Worm (Caenorhabditis elegans) whole organism, mixed stage, embryonic: ENCODE results near the gene F46E10.18.

ENCODE experiments used
- M03D4.4 ChIP-seq: sonication (generic microtip); optimal IDR thresholded peaks from 2 replicates; lab custom pipeline; 2017; ENCODE audit warnings: mild to moderate bottlenecking, missing genetic modification characterization, missing compliant biosample characterization
- blmp-1 ChIP-seq: fragments of 150-350 bp; optimal IDR thresholded peaks from 2 replicates; lab custom pipeline; 2014; ENCODE audit warnings: missing biosample characterization, missing genetic modification characterization
- ceh-39 ChIP-seq: fragments of 150-350 bp; optimal IDR thresholded peaks from 2 replicates; lab custom pipeline; 2014; ENCODE audit warnings: missing biosample characterization, missing genetic modification characterization
- ceh-43 ChIP-seq: fragments of 200-800 bp; sonication (Bioruptor generic); optimal IDR thresholded peaks from 2 replicates; lab custom pipeline; 2018; ENCODE audit warnings: mild to moderate bottlenecking, missing genetic modification characterization, moderate library complexity, missing compliant biosample characterization
- ceh-83 ChIP-seq: fragments of 200-800 bp; sonication (Bioruptor generic); optimal IDR thresholded peaks from 2 replicates; lab custom pipeline; 2018; ENCODE audit warnings: mild to moderate bottlenecking, missing genetic modification characterization, missing compliant biosample characterization
- ces-1 ChIP-seq: fragments of 150-350 bp; optimal IDR thresholded peaks from 2 replicates; lab custom pipeline; 2014; ENCODE audit warnings: missing biosample characterization, missing genetic modification reagents, missing genetic modification characterization
- cnd-1 ChIP-seq: fragments of 200-800 bp; sonication (Bioruptor generic); optimal IDR thresholded peaks from 2 replicates; lab custom pipeline; 2018; ENCODE audit warnings: mild to moderate bottlenecking, missing genetic modification characterization, missing compliant biosample characterization
- drap-1 ChIP-seq: fragments of 200-800 bp; sonication (Bioruptor generic); optimal IDR thresholded peaks from 3 replicates; lab custom pipeline; 2018; ENCODE audit warnings: mild to moderate bottlenecking, missing genetic modification characterization, missing compliant biosample characterization
- elt-1 ChIP-seq: sonication (generic microtip); optimal IDR thresholded peaks from 2 replicates; lab custom pipeline; 2017; ENCODE audit warnings: missing genetic modification characterization, mild to moderate bottlenecking, missing compliant biosample characterization, antibody characterized with exemption, moderate library complexity, borderline replicate concordance; ENCODE audit not compliant: insufficient read depth
- elt-3 ChIP-seq: fragments of 150-350 bp; optimal IDR thresholded peaks from 2 replicates; lab custom pipeline; 2014; ENCODE audit warnings: missing biosample characterization, missing genetic modification characterization
- flh-1 ChIP-seq: fragments of 200-800 bp; sonication (Bioruptor generic); optimal IDR thresholded peaks from 2 replicates; lab custom pipeline; 2018; ENCODE audit warnings: mild to moderate bottlenecking, missing genetic modification characterization, moderate library complexity, missing compliant biosample characterization
- ham-2 ChIP-seq: fragments of 200-800 bp; sonication (Bioruptor generic); optimal IDR thresholded peaks from 2 replicates; lab custom pipeline; 2018; ENCODE audit warnings: mild to moderate bottlenecking, missing genetic modification characterization, missing compliant biosample characterization
- hlh-1 ChIP-seq: fragments of 150-350 bp; optimal IDR thresholded peaks from 2 replicates; lab custom pipeline; 2014; ENCODE audit warnings: missing biosample characterization, missing genetic modification reagents, missing genetic modification characterization
- lin-32 ChIP-seq: fragments of 200-800 bp; sonication (Bioruptor generic); optimal IDR thresholded peaks from 2 replicates; lab custom pipeline; 2018; ENCODE audit warnings: mild to moderate bottlenecking, missing genetic modification characterization, missing compliant biosample characterization
- lsy-2 ChIP-seq: fragments of 150-350 bp; optimal IDR thresholded peaks from 2 replicates; lab custom pipeline; 2014; ENCODE audit warnings: missing biosample characterization, missing genetic modification characterization
- mab-5 ChIP-seq: fragments of 150-350 bp; optimal IDR thresholded peaks from 2 replicates; lab custom pipeline; 2014; ENCODE audit warnings: missing biosample characterization, missing genetic modification characterization
- mep-1 ChIP-seq: fragments of 150-350 bp; optimal IDR thresholded peaks from 2 replicates; lab custom pipeline; 2017; ENCODE audit warnings: missing biosample characterization, missing genetic modification reagents, missing genetic modification characterization, inconsistent platforms
- mls-2 ChIP-seq: sonication (generic microtip); optimal IDR thresholded peaks from 2 replicates; lab custom pipeline; 2016; ENCODE audit warnings: mild to moderate bottlenecking, missing genetic modification characterization, moderate library complexity, missing compliant biosample characterization
- nhr-2 ChIP-seq: fragments of 150-350 bp; optimal IDR thresholded peaks from 2 replicates; lab custom pipeline; 2014; ENCODE audit warnings: missing biosample characterization, missing genetic modification characterization
- nhr-237 ChIP-seq: fragments of 150-350 bp; optimal IDR thresholded peaks from 2 replicates; lab custom pipeline; 2014; ENCODE audit warnings: missing biosample characterization, missing genetic modification characterization
- nhr-28 ChIP-seq: fragments of 150-350 bp; optimal IDR thresholded peaks from 2 replicates; lab custom pipeline; 2014; ENCODE audit warnings: missing biosample characterization, missing genetic modification characterization
- nhr-76 ChIP-seq: sonication (generic microtip); optimal IDR thresholded peaks from 2 replicates; lab custom pipeline; 2017; ENCODE audit warnings: missing biosample characterization, missing genetic modification characterization
- pha-4 ChIP-seq: fragments of 150-350 bp; optimal IDR thresholded peaks from 2 replicates; lab custom pipeline; 2018; ENCODE audit warnings: missing biosample characterization, missing genetic modification reagents, missing genetic modification characterization
- sem-2 ChIP-seq: fragments of 200-800 bp; sonication (Bioruptor generic); optimal IDR thresholded peaks from 2 replicates; lab custom pipeline; 2018; ENCODE audit warnings: mild to moderate bottlenecking, missing genetic modification characterization, missing compliant biosample characterization
- snpc-4 ChIP-seq: fragments of 150-350 bp; optimal IDR thresholded peaks from 2 replicates; lab custom pipeline; 2014; ENCODE audit warnings: missing biosample characterization, missing genetic modification characterization
- sptf-1 ChIP-seq: sonication (generic microtip); optimal IDR thresholded peaks from 2 replicates; lab custom pipeline; 2017; ENCODE audit warnings: mild to moderate bottlenecking, missing genetic modification characterization, moderate library complexity, missing compliant biosample characterization
- unc-120 ChIP-seq: sonication (generic microtip); optimal IDR thresholded peaks from 2 replicates; lab custom pipeline; 2017; ENCODE audit warnings: missing genetic modification characterization, missing compliant biosample characterization; ENCODE audit not compliant: poor library complexity, severe bottlenecking
- unc-39 ChIP-seq: fragments of 150-350 bp; optimal IDR thresholded peaks from 2 replicates; lab custom pipeline; 2014; ENCODE audit warnings: missing biosample characterization, missing genetic modification characterization
- unc-62 ChIP-seq: fragments of 150-350 bp; optimal IDR thresholded peaks from 2 replicates; lab custom pipeline; 2014; ENCODE audit warnings: missing biosample characterization, missing genetic modification reagents, missing genetic modification characterization
- zip-8 ChIP-seq: fragments of 150-350 bp; optimal IDR thresholded peaks from 2 replicates; lab custom pipeline; 2014; ENCODE audit warnings: missing biosample characterization, missing genetic modification characterization

The F46E10.18 gene

ce11 chrV:6557035-6557434 is 36.2 kb downstream of the F46E10.18 start, which contains the start of gene spp-27:
spp-27 (minus strand) TSS chrV:6557135.
- TF ChIP-seq drap-1 (GFP tag; lab: Kevin White, UChicago) (no peak), M03D4.4 (tag; lab: Kevin White, UChicago) (no peak), mls-2 (tag; lab: Kevin White, UChicago) (no peak), nhr-237 (tag; lab: Kevin White, UChicago) (no peak), lin-32 (GFP tag; lab: Kevin White, UChicago) (no peak), ces-1 (no peak), pha-4 (tag; lab: Kevin White, UChicago) (no peak), blmp-1 (tag; lab: Kevin White, UChicago) (no peak), lsy-2 (tag; lab: Kevin White, UChicago) (no peak), mep-1 (tag; lab: Kevin White, UChicago) (no peak), zip-8 (tag; lab: Kevin White, UChicago) (no peak), nhr-76 (no peak), elt-1 (tag; lab: Kevin White, UChicago) (no peak), sptf-1 (tag; lab: Kevin White, UChicago) (no peak)

- no peak for TF ChIP-seq nhr-76
- no peak for TF ChIP-seq ceh-43 (GFP tag; lab: Kevin White, UChicago)
- no peak for TF ChIP-seq elt-1 (tag; lab: Kevin White, UChicago)
- TF ChIP-seq unc-39 (tag; lab: Kevin White, UChicago): no peak
Observed at ce11 chrV:6558103-6558502, 37.3 kb downstream of the F46E10.18 start, which contains the start of gene spp-20. spp-20 (minus strand) TSS chrV:6558203.

ce11 chrV:6559105-6559504 is 38.3 kb downstream of the F46E10.18 start, which contains the start of gene spp-26:
spp-26 (minus strand) TSS chrV:6559205.
- no peak for TF ChIP-seq nhr-237 (tag; lab: Kevin White, UChicago)
- no peak for TF ChIP-seq blmp-1 (tag; lab: Kevin White, UChicago)
- TF ChIP-seq mep-1 (tag; lab: Kevin White, UChicago): no peak
- TF ChIP-seq unc-62: no peak
- TF ChIP-seq drap-1 (GFP tag; lab: Kevin White, UChicago): no peak

- TF ChIP-seq lin-32 (GFP tag; lab: Kevin White, UChicago) (no peak), nhr-28 (no peak), M03D4.4 (tag; lab: Kevin White, UChicago) (peak; percentile 55)
Observed at ce11 chrV:6559585-6559984, 38.8 kb downstream of the F46E10.18 start.

ce11 chrV:6561592-6561991 is 40.8 kb downstream of the F46E10.18 start, which contains the start of gene spp-19:
spp-19 (minus strand) TSS chrV:6561692.
- TF ChIP-seq mab-5 (tag; lab: Kevin White, UChicago) (no peak), unc-120 (tag; lab: Kevin White, UChicago) (no peak), ham-2 (GFP tag; lab: Kevin White, UChicago) (no peak), nhr-76 (no peak), blmp-1 (tag; lab: Kevin White, UChicago) (no peak), lin-32 (GFP tag; lab: Kevin White, UChicago) (no peak), sem-2 (GFP tag; lab: Kevin White, UChicago) (no peak), nhr-28 (no peak), lsy-2 (tag; lab: Kevin White, UChicago) (no peak), elt-3 (no peak), snpc-4 (tag; lab: Kevin White, UChicago) (no peak), hlh-1 (tag; lab: Kevin White, UChicago) (no peak), elt-1 (tag; lab: Kevin White, UChicago) (no peak), unc-39 (tag; lab: Kevin White, UChicago) (no peak), ceh-39 (tag; lab: Kevin White, UChicago) (no peak)

ce11 chrV:6565851-6566386 is 45.1 kb downstream of the F46E10.18 start, which contains the start of gene K04A8.1:
K04A8.1 (plus strand) TSS chrV:6566336.
- TF ChIP-seq sem-2 (GFP tag; lab: Kevin White, UChicago): no peak
- TF ChIP-seq ceh-83 (GFP tag; lab: Kevin White, UChicago): no peak
- TF ChIP-seq cnd-1 (tag; lab: Kevin White, UChicago): no peak
- TF ChIP-seq mab-5 (tag; lab: Kevin White, UChicago): no peak
- no peak for TF ChIP-seq nhr-28
- no peak for TF ChIP-seq sptf-1 (tag; lab: Kevin White, UChicago)
- TF ChIP-seq hlh-1 (tag; lab: Kevin White, UChicago): no peak
- TF ChIP-seq mep-1 (tag; lab: Kevin White, UChicago): no peak
- TF ChIP-seq flh-1: no peak
- no peak for TF ChIP-seq unc-62
- no peak for TF ChIP-seq mls-2 (tag; lab: Kevin White, UChicago)
- TF ChIP-seq nhr-2 (tag; lab: Kevin White, UChicago): no peak
- TF ChIP-seq unc-39 (tag; lab: Kevin White, UChicago): no peak
- TF ChIP-seq nhr-237 (tag; lab: Kevin White, UChicago): no peak
- no peak for TF ChIP-seq zip-8 (tag; lab: Kevin White, UChicago)
- TF ChIP-seq unc-120 (tag; lab: Kevin White, UChicago): no peak
- TF ChIP-seq ceh-39 (tag; lab: Kevin White, UChicago): no peak
- no peak for TF ChIP-seq ham-2 (GFP tag; lab: Kevin White, UChicago)
